In the genomic region with DNA sequence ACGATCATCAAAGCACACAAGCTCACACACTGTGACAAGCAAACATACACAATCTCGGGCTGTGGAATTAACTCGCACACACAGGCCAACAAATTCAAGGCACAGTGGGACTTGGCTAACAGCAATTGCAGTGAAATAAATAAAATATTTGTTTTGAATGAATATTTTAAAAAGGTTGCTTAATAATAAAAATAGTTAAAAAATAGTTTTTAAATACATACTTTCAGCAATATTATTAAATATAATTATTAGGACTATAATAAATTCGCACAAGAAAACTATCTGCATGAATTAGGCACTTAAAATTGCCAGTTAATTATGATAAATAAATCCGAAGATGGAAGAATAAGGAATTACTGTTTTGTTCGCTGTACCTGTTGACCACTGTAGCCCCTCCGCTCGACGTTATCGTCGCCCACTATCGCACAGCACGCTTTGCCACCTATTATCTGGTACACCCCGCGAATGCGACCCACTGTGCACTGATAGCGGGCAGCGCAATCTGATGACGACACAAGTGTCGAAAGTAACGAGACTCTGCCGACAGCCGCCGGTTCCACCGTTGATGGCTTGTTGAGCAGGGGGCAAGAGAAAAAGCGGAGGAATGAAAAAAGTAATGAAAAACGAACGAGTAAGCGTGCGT, we compare ENCODE assay signal across 1 fruit fly cellular context.
TF ChIP-seq lines count a peak whose summit lies in the region.

No protein-coding gene starts in this region.

TF ChIP-seq in whole organism, embryonic, 481 proteins besides CTCF, POLR2A, EP300 and RAD21 (continued from another document and continues in another):
- TF ChIP-seq Trl (optimal IDR thresholded peaks at IDR 0.05; lab: Kevin White, UChicago) (no peak), Trl (GFP tag; optimal IDR thresholded peaks at IDR 0.05; lab: Kevin White, UChicago) (peak; percentile 67), Ets97D (GFP tag; optimal IDR thresholded peaks at IDR 0.05; lab: Kevin White, UChicago) (peak; percentile 35), CG3995 (GFP tag; optimal IDR thresholded peaks at IDR 0.05; lab: Kevin White, UChicago) (peak; percentile 78), kni (GFP tag; optimal IDR thresholded peaks at IDR 0.05; lab: Kevin White, UChicago) (peak; percentile 83), ase (GFP tag; IDR thresholded peaks at IDR 0.05; lab: Robert Waterston, UW) (peak; percentile 94), CG30020 (tag; optimal IDR thresholded peaks at IDR 0.05; lab: Kevin White, UChicago) (peak; percentile 89), CG8290 (GFP tag; optimal IDR thresholded peaks at IDR 0.05; lab: Kevin White, UChicago) (peak; percentile 96), CG8290 (tag; optimal IDR thresholded peaks at IDR 0.05; lab: Kevin White, UChicago) (peak; percentile 80 to 92), Sin3A (optimal IDR thresholded peaks at IDR 0.05; lab: Kevin White, UChicago) (no peak), CG6791 (GFP tag; IDR thresholded peaks at IDR 0.05; lab: Robert Waterston, UW; ENCODE audit: partially characterized antibody) (0 out of 3 replicates have a peak, but pooled peaks have one; percentile 37), al (GFP tag; IDR thresholded peaks at IDR 0.05; lab: Robert Waterston, UW) (peak; percentile 96), Dip3 (GFP tag; optimal IDR thresholded peaks at IDR 0.05; lab: Kevin White, UChicago) (peak; percentile 85), Poxn (GFP tag; IDR thresholded peaks at IDR 0.05; lab: Robert Waterston, UW) (peak; percentile 91), ranshi (GFP tag; IDR thresholded peaks at IDR 0.05; lab: Robert Waterston, UW) (peak; percentile 96), CG2129 (GFP tag; IDR thresholded peaks at IDR 0.05; lab: Robert Waterston, UW; ENCODE audit: partially characterized antibody) (no peak), CG2202 (tag; optimal IDR thresholded peaks at IDR 0.05; lab: Kevin White, UChicago) (peak; percentile 92), shn (GFP tag; optimal IDR thresholded peaks at IDR 0.05; lab: Kevin White, UChicago) (peak; percentile 88), klu (GFP tag; IDR thresholded peaks at IDR 0.05; lab: Robert Waterston, UW) (peak; percentile 97), yki (optimal IDR thresholded peaks at IDR 0.05; lab: Kevin White, UChicago) (no peak), tio (GFP tag; optimal IDR thresholded peaks at IDR 0.05; lab: Kevin White, UChicago) (peak; percentile 99), CG4617 (GFP tag; optimal IDR thresholded peaks at IDR 0.05; lab: Kevin White, UChicago; ENCODE audit: borderline replicate concordance) (peak; percentile 91), zfh2 (GFP tag; optimal IDR thresholded peaks at IDR 0.05; lab: Kevin White, UChicago) (peak; percentile 81), sc (optimal IDR thresholded peaks at IDR 0.05; lab: Kevin White, UChicago) (no peak), sc (GFP tag; optimal IDR thresholded peaks at IDR 0.05; lab: Kevin White, UChicago) (peak; percentile 98), CG15696 (tag; optimal IDR thresholded peaks at IDR 0.05; lab: Kevin White, UChicago) (peak; percentile 92), CG5953 (GFP tag; IDR thresholded peaks at IDR 0.05; lab: Robert Waterston, UW) (peak; percentile 92), CG17829 (tag; optimal IDR thresholded peaks at IDR 0.05; lab: Kevin White, UChicago) (peak; percentile 98), CG42726 (GFP tag; IDR thresholded peaks at IDR 0.05; lab: Robert Waterston, UW; ENCODE audit: partially characterized antibody) (no peak), wdn (GFP tag; IDR thresholded peaks at IDR 0.05; lab: Robert Waterston, UW) (peak; percentile 91), inv (GFP tag; IDR thresholded peaks at IDR 0.05; lab: Robert Waterston, UW; ENCODE audit: partially characterized antibody) (peak; percentile 14; the same call in 1 of the 2 replicates), br (optimal IDR thresholded peaks at IDR 0.05; lab: Kevin White, UChicago) (no peak), CG10431 (GFP tag; optimal IDR thresholded peaks at IDR 0.05; lab: Kevin White, UChicago) (peak; percentile 95), NC2α (GFP tag; optimal IDR thresholded peaks at IDR 0.05; lab: Kevin White, UChicago) (no peak), repo (GFP tag; optimal IDR thresholded peaks at IDR 0.05; lab: Kevin White, UChicago) (peak; percentile 40), CG6689 (GFP tag; IDR thresholded peaks at IDR 0.05; lab: Robert Waterston, UW) (peak; percentile 98), CG16813 (GFP tag; IDR thresholded peaks at IDR 0.05; lab: Robert Waterston, UW; ENCODE audit: partially characterized antibody) (0 out of 3 replicates have a peak, but pooled peaks have one; percentile 44), CG18476 (GFP tag; optimal IDR thresholded peaks at IDR 0.05; lab: Kevin White, UChicago) (peak; percentile 96), hkb (optimal IDR thresholded peaks at IDR 0.05; lab: Kevin White, UChicago) (no peak), hkb (GFP tag; IDR thresholded peaks at IDR 0.05; lab: Robert Waterston, UW) (peak; percentile 98), CG4328 (GFP tag; optimal IDR thresholded peaks at IDR 0.05; lab: Kevin White, UChicago) (peak; percentile 98), CG12299 (tag; optimal IDR thresholded peaks at IDR 0.05; lab: Kevin White, UChicago) (peak; percentile 96), Rfx (GFP tag; IDR thresholded peaks at IDR 0.05; lab: Robert Waterston, UW) (peak; percentile 97), chn (GFP tag; optimal IDR thresholded peaks at IDR 0.05; lab: Kevin White, UChicago) (peak; percentile 92), Jarid2 (GFP tag; optimal IDR thresholded peaks at IDR 0.05; lab: Kevin White, UChicago) (peak; percentile 92), NfI (GFP tag; optimal IDR thresholded peaks at IDR 0.05; lab: Kevin White, UChicago) (peak; percentile 96), Sry-β (GFP tag; optimal IDR thresholded peaks at IDR 0.05; lab: Kevin White, UChicago) (peak; percentile 61), wek (GFP tag; optimal IDR thresholded peaks at IDR 0.05; lab: Kevin White, UChicago) (peak; percentile 66), CG13296 (GFP tag; optimal IDR thresholded peaks at IDR 0.05; lab: Kevin White, UChicago) (peak; percentile 99), HLH54F (GFP tag; optimal IDR thresholded peaks at IDR 0.05; lab: Kevin White, UChicago) (peak; percentile 87), seq (GFP tag; IDR thresholded peaks at IDR 0.05; lab: Robert Waterston, UW) (peak; percentile 99), caup (GFP tag; optimal IDR thresholded peaks at IDR 0.05; lab: Kevin White, UChicago; ENCODE audit: severe bottlenecking) (peak; percentile 98), CG12236 (GFP tag; optimal IDR thresholded peaks at IDR 0.05; lab: Kevin White, UChicago) (no peak), tap (tag; optimal IDR thresholded peaks at IDR 0.05; lab: Kevin White, UChicago) (peak; percentile 96), CG1832 (GFP tag; optimal IDR thresholded peaks at IDR 0.05; lab: Kevin White, UChicago) (no peak), CG9932 (GFP tag; IDR thresholded peaks at IDR 0.05; lab: Robert Waterston, UW) (peak; percentile 95), H2.0 (GFP tag; IDR thresholded peaks at IDR 0.05; lab: Robert Waterston, UW) (peak; percentile 95), Meics (GFP tag; optimal IDR thresholded peaks at IDR 0.05; lab: Kevin White, UChicago) (peak; percentile 99), slp2 (GFP tag; optimal IDR thresholded peaks at IDR 0.05; lab: Kevin White, UChicago) (peak; percentile 36), Antp (GFP tag; optimal IDR thresholded peaks at IDR 0.05; lab: Kevin White, UChicago) (peak; percentile 81), CG1529 (GFP tag; optimal IDR thresholded peaks at IDR 0.05; lab: Kevin White, UChicago) (peak; percentile 98), CG33557 (GFP tag; optimal IDR thresholded peaks at IDR 0.05; lab: Kevin White, UChicago) (peak; percentile 91), so (GFP tag; IDR thresholded peaks at IDR 0.05; lab: Robert Waterston, UW) (peak; percentile 98), CG13123 (GFP tag; optimal IDR thresholded peaks at IDR 0.05; lab: Kevin White, UChicago) (peak; percentile 88), Aef1 (GFP tag; IDR thresholded peaks at IDR 0.05; lab: Robert Waterston, UW) (peak; percentile 96), Bgb (GFP tag; IDR thresholded peaks at IDR 0.05; lab: Robert Waterston, UW; ENCODE audit: partially characterized antibody) (no peak), Atf3 (GFP tag; optimal IDR thresholded peaks at IDR 0.05; lab: Kevin White, UChicago) (peak; percentile 77), cwo (GFP tag; optimal IDR thresholded peaks at IDR 0.05; lab: Kevin White, UChicago) (peak; percentile 99), sna (GFP tag; IDR thresholded peaks at IDR 0.05; lab: Robert Waterston, UW; ENCODE audit: partially characterized antibody) (no peak), Lhr (GFP tag; optimal IDR thresholded peaks at IDR 0.05; lab: Kevin White, UChicago) (peak; percentile 93), schlank (tag; optimal IDR thresholded peaks at IDR 0.05; lab: Kevin White, UChicago) (peak; percentile 84), lola (GFP tag; optimal IDR thresholded peaks at IDR 0.05; lab: Kevin White, UChicago) (peak in 1 of 3 experiments; percentile 98), CG31224 (GFP tag; IDR thresholded peaks at IDR 0.05; lab: Robert Waterston, UW) (peak; percentile 92), Ravus (GFP tag; IDR thresholded peaks at IDR 0.05; lab: Robert Waterston, UW) (peak; percentile 90), Neu2 (GFP tag; optimal IDR thresholded peaks at IDR 0.05; lab: Kevin White, UChicago; ENCODE audit: borderline replicate concordance) (no peak), vfl (GFP tag; optimal IDR thresholded peaks at IDR 0.05; lab: Kevin White, UChicago) (peak; percentile 76), pfk (GFP tag; optimal IDR thresholded peaks at IDR 0.05; lab: Kevin White, UChicago) (peak; percentile 28), CG14860 (GFP tag; IDR thresholded peaks at IDR 0.05; lab: Robert Waterston, UW; ENCODE audit: partially characterized antibody) (no peak), CG17802 (tag; optimal IDR thresholded peaks at IDR 0.05; lab: Kevin White, UChicago) (peak; percentile 76), Oli (tag; optimal IDR thresholded peaks at IDR 0.05; lab: Kevin White, UChicago) (peak; percentile 99), fd64A (GFP tag; optimal IDR thresholded peaks at IDR 0.05; lab: Kevin White, UChicago) (peak; percentile 92), CG3281 (GFP tag; optimal IDR thresholded peaks at IDR 0.05; lab: Kevin White, UChicago) (peak; percentile 99), Chrac-16 (GFP tag; optimal IDR thresholded peaks at IDR 0.05; lab: Kevin White, UChicago) (peak; percentile 97), CG18599 (GFP tag; optimal IDR thresholded peaks at IDR 0.05; lab: Kevin White, UChicago) (peak; percentile 99), pzg (GFP tag; optimal IDR thresholded peaks at IDR 0.05; lab: Kevin White, UChicago) (peak; percentile 15), Nf-YC (tag; optimal IDR thresholded peaks at IDR 0.05; lab: Kevin White, UChicago) (peak; percentile 93), az2 (GFP tag; optimal IDR thresholded peaks at IDR 0.05; lab: Kevin White, UChicago) (peak; percentile 98), exex (tag; optimal IDR thresholded peaks at IDR 0.05; lab: Kevin White, UChicago) (peak; percentile 91), C15 (GFP tag; IDR thresholded peaks at IDR 0.05; lab: Robert Waterston, UW) (peak; percentile 94), Awh (GFP tag; IDR thresholded peaks at IDR 0.05; lab: Robert Waterston, UW) (peak; percentile 95), CG15479 (GFP tag; optimal IDR thresholded peaks at IDR 0.05; lab: Kevin White, UChicago) (peak; percentile 98), CG7556 (GFP tag; optimal IDR thresholded peaks at IDR 0.05; lab: Kevin White, UChicago) (peak; percentile 100), CrebB (tag; optimal IDR thresholded peaks at IDR 0.05; lab: Kevin White, UChicago) (peak; percentile 91), Hr78 (GFP tag; optimal IDR thresholded peaks at IDR 0.05; lab: Kevin White, UChicago) (peak in 1 of 2 experiments; percentile 91), CG6854 (GFP tag; optimal IDR thresholded peaks at IDR 0.05; lab: Kevin White, UChicago) (peak; percentile 98), D19B (GFP tag; optimal IDR thresholded peaks at IDR 0.05; lab: Kevin White, UChicago) (peak; percentile 94), bsh (GFP tag; optimal IDR thresholded peaks at IDR 0.05; lab: Kevin White, UChicago) (peak; percentile 96 to 97), CG7786 (GFP tag; optimal IDR thresholded peaks at IDR 0.05; lab: Kevin White, UChicago) (peak; percentile 84), Mrtf (GFP tag; IDR thresholded peaks at IDR 0.05; lab: Robert Waterston, UW) (peak; percentile 94), CG17612 (GFP tag; IDR thresholded peaks at IDR 0.05; lab: Robert Waterston, UW) (peak; percentile 92), Doc2 (GFP tag; IDR thresholded peaks at IDR 0.05; lab: Robert Waterston, UW) (no peak; the same call in none of the 2 replicates), CG1792 (GFP tag; optimal IDR thresholded peaks at IDR 0.05; lab: Kevin White, UChicago) (peak; percentile 36), Blimp-1 (GFP tag; optimal IDR thresholded peaks at IDR 0.05; lab: Kevin White, UChicago) (peak; percentile 96), dati (GFP tag; IDR thresholded peaks at IDR 0.05; lab: Robert Waterston, UW) (peak; percentile 86), ERR (GFP tag; optimal IDR thresholded peaks at IDR 0.05; lab: Kevin White, UChicago) (peak; percentile 39), HmgD (GFP tag; optimal IDR thresholded peaks at IDR 0.05; lab: Kevin White, UChicago) (peak; percentile 50), pan (optimal IDR thresholded peaks at IDR 0.05; lab: Kevin White, UChicago) (no peak), pan (GFP tag; optimal IDR thresholded peaks at IDR 0.05 in 1 of 2, IDR thresholded peaks at IDR 0.05 in 1 of 2) (peak in 1 of 2 experiments; percentile 96), h (optimal IDR thresholded peaks at IDR 0.05; lab: Kevin White, UChicago) (no peak), otp (GFP tag; IDR thresholded peaks at IDR 0.05; lab: Robert Waterston, UW) (peak; percentile 94), cad (GFP tag; optimal IDR thresholded peaks at IDR 0.05; lab: Kevin White, UChicago) (no peak), Hand (GFP tag; optimal IDR thresholded peaks at IDR 0.05; lab: Kevin White, UChicago) (peak; percentile 98), grau (tag; optimal IDR thresholded peaks at IDR 0.05; lab: Kevin White, UChicago) (peak; percentile 100), gcm2 (GFP tag; optimal IDR thresholded peaks at IDR 0.05; lab: Kevin White, UChicago) (peak; percentile 91), CG14441 (GFP tag; IDR thresholded peaks at IDR 0.05; lab: Robert Waterston, UW) (peak; percentile 97), gsb (GFP tag; IDR thresholded peaks at IDR 0.05; lab: Robert Waterston, UW) (peak; percentile 95), CG11696 (GFP tag; IDR thresholded peaks at IDR 0.05; lab: Robert Waterston, UW) (peak; percentile 80), Lim3 (GFP tag; IDR thresholded peaks at IDR 0.05; lab: Robert Waterston, UW) (peak; percentile 93; the same call in 1 of the 2 replicates), Ssrp (tag; optimal IDR thresholded peaks at IDR 0.05; lab: Kevin White, UChicago) (peak; percentile 99), jing (GFP tag; optimal IDR thresholded peaks at IDR 0.05; lab: Kevin White, UChicago) (peak; percentile 92), odd (GFP tag; optimal IDR thresholded peaks at IDR 0.05; lab: Kevin White, UChicago) (peak; percentile 99)
